Worm (Caenorhabditis elegans): ENCODE data around the gene K02F3.12.

Gene K02F3.12

ce11 chrIII:831961-832360, 24.4 kb upstream of the K02F3.12 start, which contains the start of gene ceeh-1:
TSS of gene ceeh-1 (minus strand) at chrIII:832277.
- TF ChIP-seq nhr-237 (tag; optimal IDR thresholded peaks at IDR 0.05) (no peak), elt-1 (tag; optimal IDR thresholded peaks at IDR 0.05; ENCODE audit: borderline replicate concordance, insufficient read depth) (no peak), ham-2 (GFP tag; optimal IDR thresholded peaks at IDR 0.05) (no peak), M03D4.4 (tag; optimal IDR thresholded peaks at IDR 0.05) (no peak), sptf-1 (tag; optimal IDR thresholded peaks at IDR 0.05) (no peak), ztf-11 (tag; optimal IDR thresholded peaks at IDR 0.05) (no peak), nhr-12 (tag; optimal IDR thresholded peaks at IDR 0.05) (no peak), nhr-76 (tag; optimal IDR thresholded peaks at IDR 0.05) (no peak)

- TF ChIP-seq ceh-43 (GFP tag; optimal IDR thresholded peaks at IDR 0.05): no peak
- TF ChIP-seq sptf-1 (tag; optimal IDR thresholded peaks at IDR 0.05): no peak
- TF ChIP-seq mls-2 (tag; optimal IDR thresholded peaks at IDR 0.05): no peak
- no peak for TF ChIP-seq drap-1 (GFP tag; optimal IDR thresholded peaks at IDR 0.05)
- TF ChIP-seq nhr-12 (tag; optimal IDR thresholded peaks at IDR 0.05): no peak
- no peak for TF ChIP-seq elt-1 (tag; optimal IDR thresholded peaks at IDR 0.05; ENCODE audit: borderline replicate concordance, insufficient read depth)
- TF ChIP-seq tbx-8 (GFP tag; optimal IDR thresholded peaks at IDR 0.05): no peak
- no peak for TF ChIP-seq M03D4.4 (tag; optimal IDR thresholded peaks at IDR 0.05)
- TF ChIP-seq lin-13 (tag; optimal IDR thresholded peaks at IDR 0.05): no peak
- no peak for TF ChIP-seq ham-2 (GFP tag; optimal IDR thresholded peaks at IDR 0.05)
Measured at ce11 chrIII:832855-833504, 23.4 kb upstream of the K02F3.12 start, which contains the start of gene zip-2. TSS of gene zip-2 (plus strand) at chrIII:832982.

ce11 chrIII:833711-834442, 22.5 kb upstream of the K02F3.12 start:
- peak; percentile 91 for TF ChIP-seq nhr-237 (tag; optimal IDR thresholded peaks at IDR 0.05)
- peak; percentile 52 for TF ChIP-seq ceh-39 (tag; optimal IDR thresholded peaks at IDR 0.05)
- TF ChIP-seq unc-62 (GFP tag; optimal IDR thresholded peaks at IDR 0.05): peak; percentile 93
- TF ChIP-seq hlh-1 (tag; optimal IDR thresholded peaks at IDR 0.05): peak; percentile 25
- peak; percentile 66 for TF ChIP-seq lsy-2 (tag; optimal IDR thresholded peaks at IDR 0.05)
- TF ChIP-seq cnd-1 (tag; optimal IDR thresholded peaks at IDR 0.05): peak; percentile 53
- no peak for TF ChIP-seq unc-39 (tag; optimal IDR thresholded peaks at IDR 0.05)
- TF ChIP-seq mep-1 (tag; optimal IDR thresholded peaks at IDR 0.05): peak; percentile 84
- peak; percentile 66 for TF ChIP-seq sptf-1 (tag; optimal IDR thresholded peaks at IDR 0.05)
- no peak for TF ChIP-seq bed-3 (GFP tag; optimal IDR thresholded peaks at IDR 0.05)
- peak; percentile 36 for TF ChIP-seq elt-1 (tag; optimal IDR thresholded peaks at IDR 0.05; ENCODE audit: borderline replicate concordance, insufficient read depth)
- TF ChIP-seq blmp-1 (tag; optimal IDR thresholded peaks at IDR 0.05): no peak
- TF ChIP-seq sem-2 (GFP tag; optimal IDR thresholded peaks at IDR 0.05): no peak
- no peak for TF ChIP-seq snpc-4 (tag; optimal IDR thresholded peaks at IDR 0.05)
- no peak for TF ChIP-seq nhr-28 (tag; optimal IDR thresholded peaks at IDR 0.05)
- no peak for TF ChIP-seq lin-32 (GFP tag; optimal IDR thresholded peaks at IDR 0.05)
- no peak for TF ChIP-seq ceh-43 (GFP tag; optimal IDR thresholded peaks at IDR 0.05)
- peak; percentile 19 for TF ChIP-seq ztf-11 (tag; optimal IDR thresholded peaks at IDR 0.05)
- peak; percentile 36 for TF ChIP-seq zip-8 (tag; optimal IDR thresholded peaks at IDR 0.05)
- no peak for TF ChIP-seq mab-5 (tag; optimal IDR thresholded peaks at IDR 0.05)
- peak; percentile 50 for TF ChIP-seq mls-2 (tag; optimal IDR thresholded peaks at IDR 0.05)
- peak; percentile 94 for TF ChIP-seq pha-4 (tag; optimal IDR thresholded peaks at IDR 0.05)
- TF ChIP-seq tbx-8 (GFP tag; optimal IDR thresholded peaks at IDR 0.05): no peak
- peak; percentile 35 for TF ChIP-seq ham-2 (GFP tag; optimal IDR thresholded peaks at IDR 0.05)
- no peak for TF ChIP-seq flh-1 (GFP tag; optimal IDR thresholded peaks at IDR 0.05)
- peak; percentile 83 for TF ChIP-seq elt-3 (tag; optimal IDR thresholded peaks at IDR 0.05)
- TF ChIP-seq ces-1 (GFP tag; optimal IDR thresholded peaks at IDR 0.05): peak; percentile 64
- TF ChIP-seq drap-1 (GFP tag; optimal IDR thresholded peaks at IDR 0.05): peak; percentile 64
- peak; percentile 54 for TF ChIP-seq nhr-2 (tag; optimal IDR thresholded peaks at IDR 0.05)
- TF ChIP-seq nhr-12 (tag; optimal IDR thresholded peaks at IDR 0.05): no peak
- TF ChIP-seq lin-13 (tag; optimal IDR thresholded peaks at IDR 0.05): peak; percentile 67
- TF ChIP-seq nhr-76 (tag; optimal IDR thresholded peaks at IDR 0.05): no peak
- peak; percentile 33 for TF ChIP-seq M03D4.4 (tag; optimal IDR thresholded peaks at IDR 0.05)
- TF ChIP-seq unc-120 (tag; optimal IDR thresholded peaks at IDR 0.05; ENCODE audit: poor library complexity, severe bottlenecking): peak; percentile 57
- TF ChIP-seq ceh-83 (GFP tag; optimal IDR thresholded peaks at IDR 0.05): peak; percentile 51
